Worm (Caenorhabditis elegans) whole organism, late embryonic: ENCODE measurements around the gene bath-33.
"Not testable (repeated sequence)": the region's sequence is repeated elsewhere in the genome, so short reads cannot be mapped to it uniquely, and the experiment has no call there.

ENCODE experiments used
- C08G9.2 ChIP-seq: sonication (generic microtip); optimal IDR thresholded peaks from 2 replicates; lab custom pipeline; 2016; ENCODE audit warnings: mild to moderate bottlenecking, missing genetic modification characterization, moderate library complexity, missing compliant biosample characterization
- ama-1 ChIP-seq: fragments of 150-350 bp; optimal IDR thresholded peaks from 2 replicates; lab custom pipeline; 2014
- ceh-19 ChIP-seq: fragments of 200-800 bp; sonication (Bioruptor generic); optimal IDR thresholded peaks from 2 replicates; lab custom pipeline; 2018; ENCODE audit warnings: mild to moderate bottlenecking, missing genetic modification characterization, missing compliant biosample characterization
- ceh-2 ChIP-seq: sonication (generic microtip); optimal IDR thresholded peaks from 2 replicates; lab custom pipeline; 2016; ENCODE audit warnings: missing genotype, missing genetic modification characterization, missing compliant biosample characterization
- ceh-30 ChIP-seq: fragments of 150-350 bp; optimal IDR thresholded peaks from 2 replicates; lab custom pipeline; 2014; ENCODE audit warnings: missing biosample characterization, missing genetic modification characterization
- ceh-48 ChIP-seq: sonication (generic microtip); optimal IDR thresholded peaks from 2 replicates; lab custom pipeline; 2016; ENCODE audit warnings: missing genetic modification characterization, inconsistent platforms, missing compliant biosample characterization
- ceh-6 ChIP-seq: fragments of 200-800 bp; sonication (Bioruptor generic); optimal IDR thresholded peaks from 2 replicates; lab custom pipeline; 2018; ENCODE audit warnings: mild to moderate bottlenecking, missing genetic modification characterization, missing compliant biosample characterization
- dve-1 ChIP-seq: sonication (generic microtip); optimal IDR thresholded peaks from 2 replicates; lab custom pipeline; 2017; ENCODE audit warnings: antibody characterized with exemption, mild to moderate bottlenecking, missing genetic modification characterization, missing compliant biosample characterization
- ets-4 ChIP-seq: sonication (generic microtip); optimal IDR thresholded peaks from 2 replicates; lab custom pipeline; 2016; ENCODE audit warnings: missing genetic modification characterization, missing compliant biosample characterization
- eyg-1 ChIP-seq: sonication (generic microtip); optimal IDR thresholded peaks from 2 replicates; lab custom pipeline; 2016; ENCODE audit warnings: missing genotype, missing genetic modification characterization, missing compliant biosample characterization
- fkh-10 ChIP-seq: fragments of 150-350 bp; optimal IDR thresholded peaks from 2 replicates; lab custom pipeline; 2014; ENCODE audit warnings: missing biosample characterization, missing genetic modification reagents, missing genetic modification characterization
- fkh-6 ChIP-seq: sonication (generic microtip); optimal IDR thresholded peaks from 2 replicates; lab custom pipeline; 2016; ENCODE audit warnings: missing genetic modification characterization, missing compliant biosample characterization
- madf-2 ChIP-seq: sonication (generic microtip); optimal IDR thresholded peaks from 2 replicates; lab custom pipeline; 2017; ENCODE audit warnings: missing genetic modification characterization, missing compliant biosample characterization
- nhr-11 ChIP-seq: fragments of 150-350 bp; optimal IDR thresholded peaks from 2 replicates; lab custom pipeline; 2014; ENCODE audit warnings: missing biosample characterization, missing genetic modification characterization
- npax-4 ChIP-seq: sonication (generic microtip); optimal IDR thresholded peaks from 2 replicates; lab custom pipeline; 2016; ENCODE audit warnings: missing genetic modification characterization, missing compliant biosample characterization
- pag-3 ChIP-seq: sonication (generic microtip); optimal IDR thresholded peaks from 2 replicates; lab custom pipeline; 2016; ENCODE audit warnings: missing compliant biosample characterization, missing genetic modification characterization, borderline replicate concordance
- pqm-1 ChIP-seq: sonication (generic microtip); optimal IDR thresholded peaks from 2 replicates; lab custom pipeline; 2016; ENCODE audit warnings: missing genetic modification characterization, missing compliant biosample characterization

Gene bath-33

DNA sequence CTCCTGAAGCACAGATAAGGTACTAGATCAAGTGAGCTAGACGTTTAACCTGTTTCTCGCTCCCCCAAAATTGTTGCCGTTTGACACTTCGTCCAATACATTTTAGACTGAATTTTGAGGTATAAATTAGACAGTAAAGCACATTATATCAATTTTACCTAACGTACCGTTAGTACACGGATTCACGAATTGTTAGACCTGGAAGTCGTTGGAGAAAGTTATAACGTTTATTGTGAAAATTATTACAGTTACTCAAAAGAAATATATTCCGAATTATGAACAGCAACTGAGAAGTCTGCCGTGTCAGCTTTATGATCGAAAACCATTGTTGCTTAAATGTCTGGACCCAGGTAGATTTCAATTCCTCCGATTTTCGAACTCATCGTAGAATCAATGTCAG is 45.1 kb downstream of the bath-33 start:
- TF ChIP-seq ceh-19: no peak
- no peak for TF ChIP-seq ama-1 (lab: Kevin White, UChicago)
- TF ChIP-seq fkh-6 (tag; lab: Kevin White, UChicago): no peak
- no peak for TF ChIP-seq npax-4 (tag; lab: Kevin White, UChicago)
- TF ChIP-seq dve-1 (tag; lab: Kevin White, UChicago): no peak
- TF ChIP-seq fkh-10 (GFP tag; lab: Kevin White, UChicago): no peak
- no peak for TF ChIP-seq C08G9.2 (tag; lab: Kevin White, UChicago)
- no peak for TF ChIP-seq madf-2 (tag; lab: Kevin White, UChicago)
- TF ChIP-seq ceh-30 (tag; lab: Kevin White, UChicago): no peak
- TF ChIP-seq ets-4: no peak
- no peak for TF ChIP-seq nhr-11 (tag; lab: Kevin White, UChicago)
- TF ChIP-seq pag-3 (tag; lab: Kevin White, UChicago): no peak
- no peak for TF ChIP-seq ceh-2
- TF ChIP-seq ceh-6: no peak

DNA sequence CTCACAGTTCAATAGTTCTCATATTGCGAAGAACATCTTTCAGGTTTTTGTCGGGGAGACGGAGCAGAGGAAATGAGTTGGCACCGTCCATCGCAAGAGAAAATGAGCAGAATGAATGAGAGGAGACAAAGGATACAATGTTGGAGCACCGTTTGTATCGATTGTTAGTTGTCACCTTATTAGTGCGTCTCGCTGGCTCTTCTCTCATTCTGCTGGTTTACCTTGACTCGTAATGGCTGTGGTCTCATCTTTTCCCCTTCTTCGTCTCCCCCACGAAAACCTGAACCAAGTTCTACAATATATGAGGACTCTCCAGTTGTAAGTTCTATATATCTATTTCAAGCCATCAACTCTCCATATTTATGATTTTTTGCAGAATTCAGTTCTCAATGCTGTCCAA is 49.8 kb downstream of the bath-33 start, which contains the start of the genes fbxb-54 and fbxb-50:
Gene fbxb-54 (minus strand): TSS at position 101 of the 400 bp plus-strand sequence.
Gene fbxb-50 (plus strand): TSS at position 227 of the 400 bp plus-strand sequence.
- TF ChIP-seq pqm-1, eyg-1, ceh-48 (tag; lab: Kevin White, UChicago): not testable (repeated sequence)
- TF ChIP-seq, all 69 proteins: peak for 0; not testable (repeated sequence) for 69
